Worm (Caenorhabditis elegans): Measurements from ENCODE around the gene W04G3.13.
A peak's percentile ranks its signal among the peaks of the same experiment; 100 is the strongest.

Gene W04G3.13

DNA sequence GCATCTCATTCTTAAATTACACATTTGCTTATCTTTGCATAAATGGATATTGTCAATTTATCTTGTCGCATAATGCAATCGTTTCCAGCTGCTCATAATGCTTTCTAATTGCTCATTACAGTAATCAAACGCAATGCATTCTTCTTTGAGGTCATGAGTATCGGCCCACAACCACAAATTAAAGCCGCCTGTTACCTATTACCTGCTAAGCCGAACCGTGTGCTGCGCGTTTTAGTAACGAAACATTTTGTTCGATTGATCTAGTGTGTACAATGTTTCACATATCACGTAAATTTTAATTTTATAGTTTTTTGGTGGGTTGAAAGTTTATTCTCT is 45.6 kb downstream of the W04G3.13 start:
- TF ChIP-seq ztf-23 (GFP tag; IDR thresholded peaks at IDR 0.05), result no peak
- no peak for TF ChIP-seq tab-1 (GFP tag; IDR thresholded peaks at IDR 0.05)
- no peak for TF ChIP-seq flt-1 (GFP tag; IDR thresholded peaks at IDR 0.05)
- no peak for TF ChIP-seq T22C8.4 (GFP tag; IDR thresholded peaks at IDR 0.05)
- no peak for TF ChIP-seq med-1 (GFP tag; optimal IDR thresholded peaks at IDR 0.05; ENCODE audit: insufficient read depth)
- TF ChIP-seq klf-2 (GFP tag; conservative IDR thresholded peaks at IDR 0.05), result no peak
- TF ChIP-seq cog-1 (tag; optimal IDR thresholded peaks at IDR 0.05), result no peak
- TF ChIP-seq ztf-29 (GFP tag; IDR thresholded peaks at IDR 0.05), result no peak
- TF ChIP-seq ref-1 (GFP tag; conservative IDR thresholded peaks at IDR 0.05), result no peak

- TF ChIP-seq ztf-29 (GFP tag; IDR thresholded peaks at IDR 0.05), result no peak
Observed at ce11 chrX:11033128-11033951, 46.2 kb downstream of the W04G3.13 start.

ce11 chrX:11032412-11032811 is 47.2 kb downstream of the W04G3.13 start:
- no peak for TF ChIP-seq med-1 (GFP tag; optimal IDR thresholded peaks at IDR 0.05; ENCODE audit: insufficient read depth)
- TF ChIP-seq tab-1 (GFP tag; IDR thresholded peaks at IDR 0.05), result no peak
- no peak for TF ChIP-seq klf-2 (GFP tag; conservative IDR thresholded peaks at IDR 0.05)
- TF ChIP-seq T22C8.4 (GFP tag; IDR thresholded peaks at IDR 0.05), result no peak
- TF ChIP-seq ztf-23 (GFP tag; IDR thresholded peaks at IDR 0.05), result no peak
- TF ChIP-seq flt-1 (GFP tag; IDR thresholded peaks at IDR 0.05), result no peak
- TF ChIP-seq cog-1 (tag; optimal IDR thresholded peaks at IDR 0.05), result no peak
- TF ChIP-seq ztf-29 (GFP tag; IDR thresholded peaks at IDR 0.05), result no peak
- TF ChIP-seq ref-1 (GFP tag; conservative IDR thresholded peaks at IDR 0.05), result no peak

DNA sequence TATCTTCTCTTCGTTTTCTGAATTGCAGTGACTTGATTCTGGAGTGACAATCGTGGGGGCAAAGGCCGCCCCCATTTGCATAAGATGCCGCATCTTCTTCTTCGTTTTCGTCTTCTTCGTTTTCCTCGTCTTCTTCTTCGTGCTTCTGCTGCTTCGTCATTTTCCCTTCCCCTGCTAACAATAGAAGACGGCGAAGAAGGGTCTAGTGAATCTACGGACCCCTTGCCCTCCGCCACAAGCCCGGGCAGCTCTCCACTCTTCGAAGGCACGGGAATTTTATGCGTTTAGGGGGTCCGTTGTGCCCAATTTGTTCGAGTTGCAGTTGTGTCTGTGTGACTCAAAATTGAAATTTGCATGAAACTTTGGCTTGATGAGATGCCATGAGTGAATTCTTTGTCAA is 47.7 kb downstream of the W04G3.13 start:
- TF ChIP-seq ztf-23 (GFP tag; IDR thresholded peaks at IDR 0.05) (no peak), flt-1 (GFP tag; IDR thresholded peaks at IDR 0.05) (peak; percentile 53; the same call in 1 of the 2 replicates), cog-1 (tag; optimal IDR thresholded peaks at IDR 0.05) (no peak), T22C8.4 (GFP tag; IDR thresholded peaks at IDR 0.05) (no peak), ref-1 (GFP tag; conservative IDR thresholded peaks at IDR 0.05) (no peak)

- TF ChIP-seq tab-1 (GFP tag; IDR thresholded peaks at IDR 0.05) (no peak), T22C8.4 (GFP tag; IDR thresholded peaks at IDR 0.05) (no peak), cog-1 (tag; optimal IDR thresholded peaks at IDR 0.05) (peak; percentile 96), flt-1 (GFP tag; IDR thresholded peaks at IDR 0.05) (peak; percentile 74; the same call in 1 of the 2 replicates), ztf-29 (GFP tag; IDR thresholded peaks at IDR 0.05) (peak; percentile 58; the same call in 1 of the 2 replicates), klf-2 (GFP tag; conservative IDR thresholded peaks at IDR 0.05) (no peak; the same call in 1 of the 2 replicates), ztf-23 (GFP tag; IDR thresholded peaks at IDR 0.05) (no peak), med-1 (GFP tag; optimal IDR thresholded peaks at IDR 0.05; ENCODE audit: insufficient read depth) (no peak), ref-1 (GFP tag; conservative IDR thresholded peaks at IDR 0.05) (0 out of 2 replicates have a peak, but pooled peaks have one; percentile 14)
Observed at ce11 chrX:11031047-11031695, 48.4 kb downstream of the W04G3.13 start.

Data from whole organism, midembryonic.